Worm (Caenorhabditis elegans) whole organism, early embryonic: Measurements from ENCODE around the gene rib-1.

ENCODE experiments used
- B0310.2 ChIP-seq: sonication (generic microtip); optimal IDR thresholded peaks from 2 replicates; lab custom pipeline; 2016; ENCODE audit warnings: mild to moderate bottlenecking, missing genetic modification characterization, missing compliant biosample characterization
- F13C5.2 ChIP-seq: sonication (generic microtip); optimal IDR thresholded peaks from 2 replicates; lab custom pipeline; 2017; ENCODE audit warnings: mild to moderate bottlenecking, missing genetic modification characterization, inconsistent platforms, missing compliant biosample characterization
- aly-1 ChIP-seq: sonication (generic microtip); optimal IDR thresholded peaks from 2 replicates; lab custom pipeline; 2016; ENCODE audit warnings: missing genetic modification characterization, missing compliant biosample characterization
- ama-1 ChIP-seq: fragments of 150-350 bp; optimal IDR thresholded peaks from 2 replicates; lab custom pipeline; 2014
- ceh-13 ChIP-seq: fragments of 200-800 bp; sonication (Bioruptor generic); optimal IDR thresholded peaks from 2 replicates; lab custom pipeline; 2018; ENCODE audit warnings: mild to moderate bottlenecking, missing genetic modification characterization, missing compliant biosample characterization
- ceh-36 ChIP-seq: sonication (generic microtip); optimal IDR thresholded peaks from 2 replicates; lab custom pipeline; 2016; ENCODE audit warnings: missing genetic modification characterization, inconsistent platforms, missing compliant biosample characterization
- ets-7 ChIP-seq: sonication (generic microtip); optimal IDR thresholded peaks from 2 replicates; lab custom pipeline; 2016; ENCODE audit warnings: missing genotype, missing genetic modification characterization, missing compliant biosample characterization
- flt-1 ChIP-seq: fragments of 200-800 bp; sonication (Bioruptor generic); IDR thresholded peaks from 2 replicates; pipeline ENCODE4 v1.3.6; 2022; ENCODE audit warnings: missing genetic modification characterization, missing compliant biosample characterization
- hmbx-1 ChIP-seq: sonication (generic microtip); optimal IDR thresholded peaks from 2 replicates; lab custom pipeline; 2016; ENCODE audit warnings: mild to moderate bottlenecking, missing genetic modification characterization, missing compliant biosample characterization
- hmg-4 ChIP-seq: fragments of 200-800 bp; sonication (Bioruptor generic); optimal IDR thresholded peaks from 2 replicates; lab custom pipeline; 2018; ENCODE audit warnings: mild to moderate bottlenecking, missing genetic modification characterization, missing compliant biosample characterization
- hnd-1 ChIP-seq: sonication (generic microtip); optimal IDR thresholded peaks from 2 replicates; lab custom pipeline; 2016; ENCODE audit warnings: missing genetic modification characterization, missing compliant biosample characterization
- pes-1 ChIP-seq: fragments of 200-800 bp; sonication (Bioruptor generic); IDR thresholded peaks from 2 replicates; pipeline ENCODE4 v1.3.6; 2022; ENCODE audit warnings: missing genetic modification reagents, missing genetic modification characterization, missing compliant biosample characterization
- scrt-1 ChIP-seq: fragments of 200-800 bp; sonication (Bioruptor generic); IDR thresholded peaks from 2 replicates; pipeline ENCODE4 v1.3.6; 2022; ENCODE audit warnings: missing genetic modification characterization, missing compliant biosample characterization
- sea-1 ChIP-seq: fragments of 200-800 bp; sonication (Bioruptor generic); conservative IDR thresholded peaks from 2 replicates; pipeline ENCODE4 v1.3.6; 2022; ENCODE audit warnings: missing genetic modification characterization, missing compliant biosample characterization
- tbx-11 ChIP-seq: fragments of 200-800 bp; sonication (Bioruptor generic); IDR thresholded peaks from 2 replicates; pipeline ENCODE4 v1.3.6; 2022; ENCODE audit warnings: missing genetic modification characterization, missing compliant biosample characterization
- tbx-37 ChIP-seq: fragments of 200-800 bp; sonication (Bioruptor generic); conservative IDR thresholded peaks from 2 replicates; pipeline ENCODE4 v1.3.6; 2022; ENCODE audit warnings: missing genetic modification reagents, missing genetic modification characterization, missing compliant biosample characterization
- tra-4 ChIP-seq: sonication (generic microtip); optimal IDR thresholded peaks from 2 replicates; lab custom pipeline; 2017; ENCODE audit warnings: missing genetic modification characterization, missing compliant biosample characterization

rib-1 gene

ce11 chrIV:11599717-11600116 lies 21.1 kb downstream of the rib-1 start:
- TF ChIP-seq flt-1 (GFP tag; lab: Robert Waterston, UW) (no peak), B0310.2 (tag; lab: Kevin White, UChicago) (no peak), tbx-11 (GFP tag; lab: Robert Waterston, UW) (no peak), tbx-37 (no peak), aly-1 (no peak), hmbx-1 (no peak)

- TF ChIP-seq ets-7, result no peak
- TF ChIP-seq tra-4 (tag; lab: Kevin White, UChicago), result peak; percentile 41
- TF ChIP-seq ceh-36 (tag; lab: Kevin White, UChicago), result peak; percentile 11
- TF ChIP-seq hmbx-1, result peak; percentile 14
- peak; percentile 38; the same call in 1 of the 2 replicates for TF ChIP-seq pes-1 (GFP tag; lab: Robert Waterston, UW)
- TF ChIP-seq F13C5.2, result peak; percentile 72
- TF ChIP-seq ceh-13 (GFP tag; lab: Kevin White, UChicago), result no peak
- TF ChIP-seq hmg-4 (GFP tag; lab: Kevin White, UChicago), result peak; percentile 23
- TF ChIP-seq sea-1 (GFP tag; lab: Robert Waterston, UW), result no peak
- TF ChIP-seq flt-1 (GFP tag; lab: Robert Waterston, UW), result 0 out of 2 replicates have a peak, but pooled peaks have one; percentile 12
- TF ChIP-seq B0310.2 (tag; lab: Kevin White, UChicago), result peak; percentile 79
- no peak; the same call in 1 of the 2 replicates for TF ChIP-seq scrt-1 (GFP tag; lab: Robert Waterston, UW)
- TF ChIP-seq aly-1, result no peak
- TF ChIP-seq hnd-1 (tag; lab: Kevin White, UChicago), result peak; percentile 13
- TF ChIP-seq tbx-11 (GFP tag; lab: Robert Waterston, UW), result no peak
- TF ChIP-seq ama-1 (lab: Kevin White, UChicago), result peak; percentile 71
- TF ChIP-seq tbx-37, result peak; percentile 30
Observed at ce11 chrIV:11601721-11602405, 23.3 kb downstream of the rib-1 start.

ce11 chrIV:11602498-11603068 lies 24.0 kb downstream of the rib-1 start, which contains the start of gene rps-11:
Gene rps-11, plus strand, starts transcription at chrIV:11602641.
- TF ChIP-seq sea-1 (GFP tag; lab: Robert Waterston, UW) (no peak), pes-1 (GFP tag; lab: Robert Waterston, UW) (no peak), hmbx-1 (no peak), ets-7 (no peak), aly-1 (no peak), tra-4 (tag; lab: Kevin White, UChicago) (no peak), flt-1 (GFP tag; lab: Robert Waterston, UW) (no peak), F13C5.2 (no peak)

- TF ChIP-seq ama-1 (lab: Kevin White, UChicago) (no peak), tra-4 (tag; lab: Kevin White, UChicago) (no peak), tbx-37 (no peak), ceh-36 (tag; lab: Kevin White, UChicago) (no peak), tbx-11 (GFP tag; lab: Robert Waterston, UW) (no peak), F13C5.2 (no peak), flt-1 (GFP tag; lab: Robert Waterston, UW) (no peak), hmg-4 (GFP tag; lab: Kevin White, UChicago) (no peak), B0310.2 (tag; lab: Kevin White, UChicago) (no peak), scrt-1 (GFP tag; lab: Robert Waterston, UW) (no peak), aly-1 (no peak), hnd-1 (tag; lab: Kevin White, UChicago) (no peak), sea-1 (GFP tag; lab: Robert Waterston, UW) (no peak), pes-1 (GFP tag; lab: Robert Waterston, UW) (no peak), ceh-13 (GFP tag; lab: Kevin White, UChicago) (no peak), hmbx-1 (no peak), ets-7 (no peak)
Observed at ce11 chrIV:11603265-11603840, 24.8 kb downstream of the rib-1 start.

- TF ChIP-seq ceh-36 (tag; lab: Kevin White, UChicago), result peak; percentile 62
- 0 out of 2 replicates have a peak, but pooled peaks have one; percentile 57 for TF ChIP-seq sea-1 (GFP tag; lab: Robert Waterston, UW)
- peak; percentile 74 for TF ChIP-seq pes-1 (GFP tag; lab: Robert Waterston, UW)
- TF ChIP-seq scrt-1 (GFP tag; lab: Robert Waterston, UW), result 0 out of 2 replicates have a peak, but pooled peaks have one; percentile 37
- peak; percentile 33; the same call in 1 of the 2 replicates for TF ChIP-seq flt-1 (GFP tag; lab: Robert Waterston, UW)
- TF ChIP-seq ceh-13 (GFP tag; lab: Kevin White, UChicago), result no peak
- TF ChIP-seq tbx-11 (GFP tag; lab: Robert Waterston, UW), result no peak
- no peak for TF ChIP-seq tra-4 (tag; lab: Kevin White, UChicago)
- TF ChIP-seq aly-1, result no peak
- TF ChIP-seq hnd-1 (tag; lab: Kevin White, UChicago), result no peak
- 0 out of 2 replicates have a peak, but pooled peaks have one; percentile 29 for TF ChIP-seq tbx-37
- TF ChIP-seq ets-7, result no peak
- TF ChIP-seq ama-1 (lab: Kevin White, UChicago), result no peak
- no peak for TF ChIP-seq hmbx-1
- peak; percentile 16 for TF ChIP-seq F13C5.2
- TF ChIP-seq B0310.2 (tag; lab: Kevin White, UChicago), result no peak
- TF ChIP-seq hmg-4 (GFP tag; lab: Kevin White, UChicago), result no peak
Observed at ce11 chrIV:11604909-11605308, 26.3 kb downstream of the rib-1 start, which contains the start of the genes ragc-1 and Y24F12A.1. Gene ragc-1, minus strand, starts transcription at chrIV:11604933. Gene Y24F12A.1, plus strand, starts transcription at chrIV:11605254.

- TF ChIP-seq F13C5.2, result no peak
- TF ChIP-seq sea-1 (GFP tag; lab: Robert Waterston, UW), result no peak
- TF ChIP-seq ceh-36 (tag; lab: Kevin White, UChicago), result no peak
Observed at ce11 chrIV:11620909-11621308, 42.3 kb downstream of the rib-1 start, which contains the start of gene dsl-5. Gene dsl-5, minus strand, starts transcription at chrIV:11621009.
